Worm (Caenorhabditis elegans) whole organism, L4 larva: ENCODE measurements around the gene slcr-46.3.

Experiments
- ZK337.2 ChIP-seq: fragments of 200-800 bp; sonication (Bioruptor generic); IDR thresholded peaks from 2 replicates; pipeline ENCODE4 v1.3.6; 2022; ENCODE audit warnings: missing genetic modification reagents, missing genetic modification characterization, missing compliant biosample characterization
- ces-1 ChIP-seq: fragments of 150-350 bp; sonication (generic microtip); optimal IDR thresholded peaks from 4 replicates; lab custom pipeline; 2014; ENCODE audit warnings: missing biosample characterization, missing genetic modification reagents, missing genetic modification characterization
- lin-15B ChIP-seq: fragments of 150-350 bp; sonication (generic microtip); optimal IDR thresholded peaks from 3 replicates; lab custom pipeline; 2014; ENCODE audit warnings: missing biosample characterization, missing genetic modification characterization
- lin-39 ChIP-seq: fragments of 150-350 bp; optimal IDR thresholded peaks from 2 replicates; lab custom pipeline; 2014; ENCODE audit warnings: missing biosample characterization, missing genetic modification reagents, missing genetic modification characterization

- no peak for TF ChIP-seq lin-39 (tag; lab: Kevin White, UChicago)
- no peak for TF ChIP-seq ZK337.2 (GFP tag; lab: Robert Waterston, UW)
- TF ChIP-seq lin-15B (tag; lab: Kevin White, UChicago): no peak
- no peak for TF ChIP-seq ces-1 (GFP tag; lab: Kevin White, UChicago)
Observed at ce11 chrV:9709747-9710146, 14.2 kb downstream of the slcr-46.3 start, which contains the start of gene tag-120.
